Fruit fly (Drosophila melanogaster) whole organism, pupa: Measurements from ENCODE around the gene Cpr23B.

Experiments
- CG10348 ChIP-seq: fragments of 200-800 bp; sonication (Bioruptor generic); IDR thresholded peaks from 2 replicates; pipeline ENCODE4 v1.3.6; 2022; ENCODE audit warnings: missing biosample characterization, missing genetic modification characterization
- CG12605 ChIP-seq: fragments of 200-800 bp; sonication (Bioruptor generic); IDR thresholded peaks from 2 replicates; pipeline ENCODE4 v1.3.6; 2022; ENCODE audit warnings: missing biosample characterization, missing genetic modification characterization
- CG13204 ChIP-seq: fragments of 200-800 bp; sonication (Bioruptor generic); optimal IDR thresholded peaks from 2 replicates; lab custom pipeline; 2018; ENCODE audit warnings: missing biosample characterization, mild to moderate bottlenecking, missing genetic modification characterization, moderate library complexity
- CG14655 ChIP-seq: fragments of 200-800 bp; sonication (Bioruptor generic); optimal IDR thresholded peaks from 3 replicates; lab custom pipeline; 2017; ENCODE audit warnings: mild to moderate bottlenecking, missing biosample characterization, missing genetic modification reagents, missing genetic modification characterization
- CG15710 ChIP-seq: fragments of 200-800 bp; sonication (Bioruptor generic); optimal IDR thresholded peaks from 2 replicates; lab custom pipeline; 2018; ENCODE audit warnings: missing biosample characterization, mild to moderate bottlenecking, missing genetic modification characterization, moderate library complexity
- CG17806 ChIP-seq: fragments of 200-800 bp; sonication (Bioruptor generic); optimal IDR thresholded peaks from 2 replicates; lab custom pipeline; 2018; ENCODE audit warnings: missing biosample characterization, mild to moderate bottlenecking, missing genetic modification characterization, moderate library complexity
- CG32121 ChIP-seq: fragments of 200-800 bp; sonication (Bioruptor generic); IDR thresholded peaks from 2 replicates; pipeline ENCODE4 v1.3.6; 2022; ENCODE audit warnings: missing biosample characterization, missing genetic modification characterization
- CG34367 ChIP-seq: fragments of 200-800 bp; sonication (Bioruptor generic); optimal IDR thresholded peaks from 2 replicates; lab custom pipeline; 2018; ENCODE audit warnings: missing biosample characterization, mild to moderate bottlenecking, missing genetic modification characterization
- CG4496 ChIP-seq: fragments of 200-800 bp; sonication (Bioruptor generic); IDR thresholded peaks from 3 replicates; pipeline ENCODE4 v1.3.6; 2022; ENCODE audit warnings: missing biosample characterization, missing genetic modification characterization
- CG8159 ChIP-seq: fragments of 200-800 bp; sonication (Bioruptor generic); optimal IDR thresholded peaks from 3 replicates; lab custom pipeline; 2018; ENCODE audit warnings: missing biosample characterization, mild to moderate bottlenecking, missing genetic modification characterization, moderate library complexity
- CG8301 ChIP-seq: fragments of 200-800 bp; sonication (Bioruptor generic); optimal IDR thresholded peaks from 2 replicates; lab custom pipeline; 2018; ENCODE audit warnings: missing biosample characterization, mild to moderate bottlenecking, missing genetic modification characterization
- CG9948 ChIP-seq: fragments of 200-800 bp; sonication (Bioruptor generic); optimal IDR thresholded peaks from 2 replicates; lab custom pipeline; 2018; ENCODE audit warnings: missing biosample characterization, mild to moderate bottlenecking, missing genetic modification characterization, moderate library complexity
- D1 ChIP-seq: fragments of 200-800 bp; sonication (Bioruptor generic); optimal IDR thresholded peaks from 2 replicates; lab custom pipeline; 2018; ENCODE audit warnings: missing biosample characterization, mild to moderate bottlenecking, missing genetic modification characterization, moderate library complexity
- EcR ChIP-seq: fragments of 200-800 bp; sonication (Bioruptor generic); optimal IDR thresholded peaks from 3 replicates; lab custom pipeline; 2019; ENCODE audit warnings: missing biosample characterization, missing genetic modification characterization, mild to moderate bottlenecking, moderate library complexity, missing genetic modification reagents
- Ets98B ChIP-seq: fragments of 200-800 bp; sonication (Bioruptor generic); IDR thresholded peaks from 2 replicates; pipeline ENCODE4 v1.3.6; 2022; ENCODE audit warnings: missing biosample characterization, missing genetic modification characterization
- Pif1A ChIP-seq: fragments of 200-800 bp; sonication (Bioruptor generic); optimal IDR thresholded peaks from 3 replicates; lab custom pipeline; 2016; ENCODE audit warnings: missing biosample characterization, missing genetic modification characterization
- Pif1B ChIP-seq: fragments of 200-800 bp; sonication (Bioruptor generic); optimal IDR thresholded peaks from 3 replicates; lab custom pipeline; 2016; ENCODE audit warnings: missing biosample characterization, missing genetic modification characterization
- Snoo ChIP-seq: fragments of 200-800 bp; sonication (Bioruptor generic); optimal IDR thresholded peaks from 3 replicates; lab custom pipeline; 2017; ENCODE audit warnings: missing biosample characterization, mild to moderate bottlenecking, missing genetic modification characterization, inconsistent platforms
- fd96Ca ChIP-seq: fragments of 200-800 bp; sonication (Bioruptor generic); IDR thresholded peaks from 3 replicates; pipeline ENCODE4 v1.3.6; 2022; ENCODE audit warnings: missing biosample characterization, missing genetic modification characterization
- gl ChIP-seq: fragments of 200-800 bp; sonication (Bioruptor generic); optimal IDR thresholded peaks from 2 replicates; lab custom pipeline; 2018; ENCODE audit warnings: missing biosample characterization, mild to moderate bottlenecking, missing genetic modification characterization
- rn ChIP-seq: fragments of 200-800 bp; sonication (Bioruptor generic); IDR thresholded peaks from 2 replicates; pipeline ENCODE4 v1.3.6; 2022; ENCODE audit warnings: missing biosample characterization, missing genetic modification characterization

Cpr23B gene

dm6 chr2L:2883703-2884294, 45.6 kb downstream of the Cpr23B start:
- TF ChIP-seq CG34367 (tag; lab: Kevin White, UChicago) (no peak), rn (no peak), Pif1A (GFP tag; lab: Kevin White, UChicago) (no peak), CG17806 (tag; lab: Kevin White, UChicago) (no peak), D1 (no peak), Snoo (tag; lab: Kevin White, UChicago) (no peak), CG13204 (GFP tag; lab: Kevin White, UChicago) (no peak), CG10348 (GFP tag; lab: Robert Waterston, UW) (no peak), Pif1B (GFP tag; lab: Kevin White, UChicago) (no peak), CG9948 (tag; lab: Kevin White, UChicago) (no peak), CG32121 (GFP tag; lab: Robert Waterston, UW) (no peak), CG12605 (GFP tag; lab: Robert Waterston, UW) (no peak)

dm6 chr2L:2884683-2885502, 46.7 kb downstream of the Cpr23B start:
- TF ChIP-seq Snoo (tag; lab: Kevin White, UChicago) = no peak
- no peak for TF ChIP-seq D1
- peak; percentile 3 for TF ChIP-seq gl (tag; lab: Kevin White, UChicago)
- TF ChIP-seq CG8301 = no peak
- TF ChIP-seq CG14655 = no peak
- no peak for TF ChIP-seq EcR (GFP tag; lab: Kevin White, UChicago)
- TF ChIP-seq Ets98B (GFP tag; lab: Robert Waterston, UW) = peak; percentile 32
- TF ChIP-seq CG4496 = peak; percentile 53
- no peak for TF ChIP-seq fd96Ca
- TF ChIP-seq CG12605 (GFP tag; lab: Robert Waterston, UW) = peak; percentile 36; the same call in 1 of the 2 replicates
- TF ChIP-seq CG8159 = peak; percentile 10
- TF ChIP-seq CG34367 (tag; lab: Kevin White, UChicago) = no peak
- no peak for TF ChIP-seq CG13204 (GFP tag; lab: Kevin White, UChicago)
- TF ChIP-seq CG9948 (tag; lab: Kevin White, UChicago) = no peak
- TF ChIP-seq rn = 0 out of 2 replicates have a peak, but pooled peaks have one; percentile 33
- peak; percentile 36 for TF ChIP-seq CG32121 (GFP tag; lab: Robert Waterston, UW)
- TF ChIP-seq CG10348 (GFP tag; lab: Robert Waterston, UW) = no peak
- TF ChIP-seq Pif1A (GFP tag; lab: Kevin White, UChicago) = no peak
- TF ChIP-seq CG17806 (tag; lab: Kevin White, UChicago) = no peak
- peak; percentile 26 for TF ChIP-seq CG15710 (tag; lab: Kevin White, UChicago)
- no peak for TF ChIP-seq Pif1B (GFP tag; lab: Kevin White, UChicago)

- peak; percentile 5 for TF ChIP-seq CG8159
- TF ChIP-seq CG4496 = peak; percentile 73; the same call in 2 of the 3 replicates
- TF ChIP-seq fd96Ca = peak; percentile 75; the same call in 2 of the 3 replicates
- no peak for TF ChIP-seq CG13204 (GFP tag; lab: Kevin White, UChicago)
- TF ChIP-seq CG12605 (GFP tag; lab: Robert Waterston, UW) = peak; percentile 7; the same call in 1 of the 2 replicates
- peak; percentile 38 for TF ChIP-seq CG14655
- TF ChIP-seq CG15710 (tag; lab: Kevin White, UChicago) = no peak
- TF ChIP-seq rn = no peak
- peak; percentile 53 for TF ChIP-seq Pif1A (GFP tag; lab: Kevin White, UChicago)
- TF ChIP-seq Ets98B (GFP tag; lab: Robert Waterston, UW) = peak; percentile 25; the same call in 1 of the 2 replicates
- no peak for TF ChIP-seq CG32121 (GFP tag; lab: Robert Waterston, UW)
- peak; percentile 17 for TF ChIP-seq EcR (GFP tag; lab: Kevin White, UChicago)
- TF ChIP-seq Pif1B (GFP tag; lab: Kevin White, UChicago) = peak; percentile 28
Observed at dm6 chr2L:2885503-2886225, 47.5 kb downstream of the Cpr23B start, which contains the start of the genes NTPase and lilli. Gene NTPase (minus strand): TSS chr2L:2885850. Gene lilli (plus strand): TSS chr2L:2885929.

dm6 chr2L:2886226-2886569, 48.0 kb downstream of the Cpr23B start:
- no peak for TF ChIP-seq D1
- no peak for TF ChIP-seq CG34367 (tag; lab: Kevin White, UChicago)
- no peak for TF ChIP-seq CG8301
- no peak for TF ChIP-seq rn
- TF ChIP-seq CG10348 (GFP tag; lab: Robert Waterston, UW) = no peak
- TF ChIP-seq CG13204 (GFP tag; lab: Kevin White, UChicago) = no peak
- no peak for TF ChIP-seq CG9948 (tag; lab: Kevin White, UChicago)
- TF ChIP-seq gl (tag; lab: Kevin White, UChicago) = no peak
